Worm (Caenorhabditis elegans): Measurements from ENCODE around the gene F46F5.13.

F46F5.13 gene

ce11 chrII:769250-769649 lies 33.9 kb upstream of the F46F5.13 start:
- TF ChIP-seq lsy-2 (tag; optimal IDR thresholded peaks at IDR 0.05) (no peak), xbp-1 (tag; optimal IDR thresholded peaks at IDR 0.05) (no peak), sptf-1 (tag; optimal IDR thresholded peaks at IDR 0.05) (no peak), C16A3.4 (tag; optimal IDR thresholded peaks at IDR 0.05) (no peak), mep-1 (tag; optimal IDR thresholded peaks at IDR 0.05) (no peak), unc-30 (tag; optimal IDR thresholded peaks at IDR 0.05) (no peak), nhr-12 (tag; optimal IDR thresholded peaks at IDR 0.05) (no peak), fkh-8 (tag; optimal IDR thresholded peaks at IDR 0.05) (no peak), isw-1 (GFP tag; IDR thresholded peaks at IDR 0.05) (no peak), lin-15B (tag; optimal IDR thresholded peaks at IDR 0.05) (no peak), vab-15 (tag; optimal IDR thresholded peaks at IDR 0.05) (no peak), skn-1 (tag; optimal IDR thresholded peaks at IDR 0.05) (no peak), efl-3 (GFP tag; optimal IDR thresholded peaks at IDR 0.05) (no peak), nhr-28 (tag; optimal IDR thresholded peaks at IDR 0.05) (no peak)

ce11 chrII:770253-770652 lies 32.9 kb upstream of the F46F5.13 start, which contains the start of gene C08G5.6:
TSS of gene C08G5.6 (plus strand) at chrII:770553.
- TF ChIP-seq egl-13 (tag; optimal IDR thresholded peaks at IDR 0.05) (no peak), ets-5 (GFP tag; IDR thresholded peaks at IDR 0.05) (no peak), ztf-4 (tag; optimal IDR thresholded peaks at IDR 0.05) (no peak), jun-1 (tag; optimal IDR thresholded peaks at IDR 0.05) (no peak), lsy-2 (tag; optimal IDR thresholded peaks at IDR 0.05) (no peak), nhr-47 (tag; optimal IDR thresholded peaks at IDR 0.05) (no peak), nhr-20 (tag; optimal IDR thresholded peaks at IDR 0.05) (no peak), snu-23 (GFP tag; optimal IDR thresholded peaks at IDR 0.05) (no peak), efl-3 (GFP tag; optimal IDR thresholded peaks at IDR 0.05) (no peak)

ce11 chrII:773830-774229 lies 29.3 kb upstream of the F46F5.13 start:
- TF ChIP-seq lin-35 (GFP tag; optimal IDR thresholded peaks at IDR 0.05): no peak
- TF ChIP-seq egl-27 (tag; optimal IDR thresholded peaks at IDR 0.05): no peak
- TF ChIP-seq fkh-10 (GFP tag; optimal IDR thresholded peaks at IDR 0.05): peak; percentile 34
- no peak for TF ChIP-seq lir-3 (tag; optimal IDR thresholded peaks at IDR 0.05; ENCODE audit: poor library complexity)
- TF ChIP-seq blmp-1 (tag; optimal IDR thresholded peaks at IDR 0.05): no peak

ce11 chrII:775033-775432 lies 28.1 kb upstream of the F46F5.13 start, which contains the start of gene Y39F10A.1:
TSS of gene Y39F10A.1 (plus strand) at chrII:775333.
- no peak for TF ChIP-seq sptf-1 (tag; optimal IDR thresholded peaks at IDR 0.05)
- no peak for TF ChIP-seq nhr-28 (tag; optimal IDR thresholded peaks at IDR 0.05)
- no peak for TF ChIP-seq pag-3 (tag; optimal IDR thresholded peaks at IDR 0.05; ENCODE audit: borderline replicate concordance, insufficient read depth)
- no peak for TF ChIP-seq ceh-63 (GFP tag; optimal IDR thresholded peaks at IDR 0.05)
- TF ChIP-seq tlp-1 (tag; optimal IDR thresholded peaks at IDR 0.05): no peak
- no peak for TF ChIP-seq skn-1 (tag; optimal IDR thresholded peaks at IDR 0.05)
- TF ChIP-seq nhr-85 (tag): no peak
- no peak for TF ChIP-seq mdl-1 (tag; optimal IDR thresholded peaks at IDR 0.05)
- no peak for TF ChIP-seq nhr-84 (tag; optimal IDR thresholded peaks at IDR 0.05)

- TF ChIP-seq nhr-11 (tag; optimal IDR thresholded peaks at IDR 0.05) (no peak), unc-30 (tag; optimal IDR thresholded peaks at IDR 0.05) (no peak)
Observed at ce11 chrII:782903-783302, 20.2 kb upstream of the F46F5.13 start, which contains the start of gene Y39F10A.3. TSS of gene Y39F10A.3 (minus strand) at chrII:783003.

- no peak for TF ChIP-seq hpl-2 (GFP tag; optimal IDR thresholded peaks at IDR 0.05)
- TF ChIP-seq rnt-1 (tag; optimal IDR thresholded peaks at IDR 0.05): no peak
- TF ChIP-seq sptf-1 (tag; optimal IDR thresholded peaks at IDR 0.05): no peak
- no peak for TF ChIP-seq ceh-63 (GFP tag; optimal IDR thresholded peaks at IDR 0.05)
- TF ChIP-seq nhr-71 (tag; optimal IDR thresholded peaks at IDR 0.05): no peak
- no peak for TF ChIP-seq grh-1 (GFP tag; IDR thresholded peaks at IDR 0.05)
- no peak for TF ChIP-seq F16B12.6 (tag; optimal IDR thresholded peaks at IDR 0.05)
Observed at ce11 chrII:783532-783931, 19.6 kb upstream of the F46F5.13 start, which contains the start of gene Y39F10A.6. TSS of gene Y39F10A.6 (minus strand) at chrII:783632.

Measured in whole organism, L1 larva.